Worm (Caenorhabditis elegans): ENCODE measurements around the gene ugt-59.
A peak's percentile ranks its signal among the peaks of the same experiment; 100 is the strongest.

The ugt-59 gene

ce11 chrIV:10398244-10398643 is 37.8 kb downstream of the ugt-59 start:
- TF ChIP-seq lin-14 (GFP tag; optimal IDR thresholded peaks at IDR 0.05) (peak; percentile 78), mab-9 (GFP tag; IDR thresholded peaks at IDR 0.05) (no peak), unc-98 (GFP tag; IDR thresholded peaks at IDR 0.05) (no peak), lin-13 (GFP tag; optimal IDR thresholded peaks at IDR 0.05) (no peak), unc-86 (tag; optimal IDR thresholded peaks at IDR 0.05) (no peak), ceh-8 (GFP tag; optimal IDR thresholded peaks at IDR 0.05) (peak; percentile 63), grh-1 (GFP tag; IDR thresholded peaks at IDR 0.05) (no peak), nhr-20 (tag; optimal IDR thresholded peaks at IDR 0.05) (no peak), hpl-2 (GFP tag; optimal IDR thresholded peaks at IDR 0.05) (no peak), unc-30 (tag; optimal IDR thresholded peaks at IDR 0.05) (no peak), hlh-17 (GFP tag; optimal IDR thresholded peaks at IDR 0.05; ENCODE audit: borderline replicate concordance) (no peak), egl-13 (tag; optimal IDR thresholded peaks at IDR 0.05) (no peak), dpl-1 (GFP tag; optimal IDR thresholded peaks at IDR 0.05) (no peak), nhr-71 (tag; optimal IDR thresholded peaks at IDR 0.05) (peak; percentile 46), F16B12.6 (tag; optimal IDR thresholded peaks at IDR 0.05) (no peak), ceh-63 (GFP tag; optimal IDR thresholded peaks at IDR 0.05) (peak; percentile 12), zag-1 (tag; optimal IDR thresholded peaks at IDR 0.05) (no peak), mdl-1 (tag; optimal IDR thresholded peaks at IDR 0.05) (no peak), efl-1 (optimal IDR thresholded peaks at IDR 0.05) (no peak), efl-1 (GFP tag; optimal IDR thresholded peaks at IDR 0.05 in 1 of 2) (no peak), lsy-2 (tag; optimal IDR thresholded peaks at IDR 0.05) (peak in 1 of 2 experiments; percentile 19), aha-1 (tag; optimal IDR thresholded peaks at IDR 0.05) (no peak), nhr-12 (tag; optimal IDR thresholded peaks at IDR 0.05) (no peak), tbx-2 (tag; optimal IDR thresholded peaks at IDR 0.05) (peak; percentile 17), lin-39 (tag; optimal IDR thresholded peaks at IDR 0.05) (no peak), nhr-84 (tag; optimal IDR thresholded peaks at IDR 0.05) (no peak), fkh-10 (GFP tag; optimal IDR thresholded peaks at IDR 0.05) (peak; percentile 12), nhr-47 (tag; optimal IDR thresholded peaks at IDR 0.05) (peak; percentile 34), ztf-4 (tag; optimal IDR thresholded peaks at IDR 0.05) (no peak), efl-3 (GFP tag; optimal IDR thresholded peaks at IDR 0.05) (no peak), blmp-1 (tag; optimal IDR thresholded peaks at IDR 0.05) (no peak), ceh-88 (GFP tag; IDR thresholded peaks at IDR 0.05) (no peak), fkh-4 (tag; optimal IDR thresholded peaks at IDR 0.05; ENCODE audit: borderline replicate concordance) (no peak), elt-3 (tag; optimal IDR thresholded peaks at IDR 0.05) (no peak), egl-27 (tag; optimal IDR thresholded peaks at IDR 0.05) (no peak)

ce11 chrIV:10403193-10404058 is 43.0 kb downstream of the ugt-59 start, which contains the start of gene gpa-7:
Gene gpa-7, plus strand, starts transcription at chrIV:10404008.
- peak; percentile 84 for TF ChIP-seq unc-86 (tag; optimal IDR thresholded peaks at IDR 0.05)
- TF ChIP-seq zip-4 (GFP tag; optimal IDR thresholded peaks at IDR 0.05) = no peak
- TF ChIP-seq swsn-7 (tag; optimal IDR thresholded peaks at IDR 0.05) = peak; percentile 76
- TF ChIP-seq unc-98 (GFP tag; IDR thresholded peaks at IDR 0.05) = no peak
- peak; percentile 73 for TF ChIP-seq snu-23 (GFP tag; optimal IDR thresholded peaks at IDR 0.05)
- TF ChIP-seq sptf-1 (tag; optimal IDR thresholded peaks at IDR 0.05) = no peak
- peak; percentile 96 for TF ChIP-seq lin-14 (GFP tag; optimal IDR thresholded peaks at IDR 0.05)
- no peak for TF ChIP-seq unc-30 (tag; optimal IDR thresholded peaks at IDR 0.05)
- peak; percentile 57 for TF ChIP-seq nhr-20 (tag; optimal IDR thresholded peaks at IDR 0.05)
- peak in 1 of 2 experiments; percentile 42 for TF ChIP-seq lin-35 (GFP tag; optimal IDR thresholded peaks at IDR 0.05)
- TF ChIP-seq ceh-82 (tag; optimal IDR thresholded peaks at IDR 0.05) = peak in 2 of 3 experiments; percentile 54 to 65
- peak; percentile 49 to 73 for TF ChIP-seq efl-1 (optimal IDR thresholded peaks at IDR 0.05)
- TF ChIP-seq efl-1 (GFP tag; optimal IDR thresholded peaks at IDR 0.05 in 1 of 2) = peak; percentile 4 to 10
- TF ChIP-seq ceh-8 (GFP tag; optimal IDR thresholded peaks at IDR 0.05) = peak; percentile 73
- TF ChIP-seq zag-1 (tag; optimal IDR thresholded peaks at IDR 0.05) = peak; percentile 76
- TF ChIP-seq ama-1 (optimal IDR thresholded peaks at IDR 0.05) = no peak
- TF ChIP-seq lir-3 (tag; optimal IDR thresholded peaks at IDR 0.05; ENCODE audit: poor library complexity) = no peak
- no peak for TF ChIP-seq C16A3.4 (tag; optimal IDR thresholded peaks at IDR 0.05)
- no peak for TF ChIP-seq hlh-17 (GFP tag; optimal IDR thresholded peaks at IDR 0.05; ENCODE audit: borderline replicate concordance)
- no peak for TF ChIP-seq ets-5 (GFP tag; IDR thresholded peaks at IDR 0.05)
- peak; percentile 45 for TF ChIP-seq rnt-1 (tag; optimal IDR thresholded peaks at IDR 0.05)
- TF ChIP-seq grh-1 (GFP tag; IDR thresholded peaks at IDR 0.05) = no peak
- TF ChIP-seq snpc-4 (tag; optimal IDR thresholded peaks at IDR 0.05) = no peak
- TF ChIP-seq fkh-8 (tag; optimal IDR thresholded peaks at IDR 0.05) = peak; percentile 88
- TF ChIP-seq pax-3 (tag; optimal IDR thresholded peaks at IDR 0.05) = peak; percentile 71
- TF ChIP-seq nhr-71 (tag; optimal IDR thresholded peaks at IDR 0.05) = peak; percentile 86
